Fruit fly (Drosophila melanogaster): Measurements from ENCODE around the gene CG5877.
A peak's percentile ranks its signal among the peaks of the same experiment; 100 is the strongest.

The CG5877 gene

DNA sequence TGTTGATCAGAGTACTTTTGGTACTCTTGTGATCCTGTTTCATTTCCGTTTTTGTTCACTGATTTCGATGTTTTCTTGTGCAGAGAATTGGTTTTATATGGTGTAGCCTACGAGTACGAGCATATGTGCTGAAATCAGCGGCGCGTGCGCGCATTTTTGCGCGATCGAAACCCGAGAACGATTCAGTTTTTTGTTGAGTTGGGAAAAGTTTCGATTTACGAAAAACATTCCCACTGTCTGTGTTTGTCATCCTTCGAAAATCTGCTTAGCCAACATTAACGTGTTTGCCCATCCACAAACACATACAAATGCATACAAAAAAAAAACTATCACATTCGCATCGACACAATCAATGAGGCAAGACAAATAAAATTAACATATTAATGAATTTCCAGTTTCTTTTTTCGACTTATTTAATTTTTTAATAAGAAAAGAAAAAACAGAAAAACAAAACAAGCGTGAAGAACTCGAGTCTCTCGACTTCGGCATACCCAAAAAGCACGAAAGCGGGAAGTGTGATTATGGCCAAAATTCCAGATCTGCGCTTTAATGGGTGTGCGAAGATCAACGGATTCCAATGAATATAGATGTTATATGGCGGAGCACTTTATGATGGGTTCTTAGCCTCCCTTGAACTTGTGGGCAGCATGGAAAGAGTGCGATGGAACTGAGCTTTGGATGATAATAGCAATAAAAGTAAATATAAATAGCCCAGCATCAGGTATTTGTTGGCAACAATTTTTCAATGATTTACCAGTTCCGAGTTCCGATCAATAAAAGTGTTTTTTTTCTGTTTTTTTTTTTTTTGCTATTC, 7.3 kb downstream of the CG5877 start (continued):
- no peak for TF ChIP-seq MESR4 (GFP tag; optimal IDR thresholded peaks at IDR 0.05)
- no peak for TF ChIP-seq CG16863 (GFP tag; optimal IDR thresholded peaks at IDR 0.05)
- no peak for TF ChIP-seq dan (GFP tag; IDR thresholded peaks at IDR 0.05)
- TF ChIP-seq fd3F (GFP tag; optimal IDR thresholded peaks at IDR 0.05), result no peak
- TF ChIP-seq Antp (GFP tag; optimal IDR thresholded peaks at IDR 0.05), result no peak
- TF ChIP-seq ind (GFP tag; optimal IDR thresholded peaks at IDR 0.05), result no peak
- no peak for TF ChIP-seq Nf-YC (tag; optimal IDR thresholded peaks at IDR 0.05)
- no peak for TF ChIP-seq lilli (GFP tag; optimal IDR thresholded peaks at IDR 0.05)
- no peak for TF ChIP-seq slbo (GFP tag; IDR thresholded peaks at IDR 0.05)
- no peak for TF ChIP-seq Deaf1 (tag; optimal IDR thresholded peaks at IDR 0.05)
- no peak for TF ChIP-seq nau (GFP tag; optimal IDR thresholded peaks at IDR 0.05)
- no peak for TF ChIP-seq Spps (tag; optimal IDR thresholded peaks at IDR 0.05)
- no peak for TF ChIP-seq ato (GFP tag; IDR thresholded peaks at IDR 0.05; ENCODE audit: partially characterized antibody)
- TF ChIP-seq CG2120 (GFP tag; optimal IDR thresholded peaks at IDR 0.05), result peak; percentile 1
- no peak for TF ChIP-seq CG15601 (tag; optimal IDR thresholded peaks at IDR 0.05)
- no peak for TF ChIP-seq CG3726 (GFP tag; IDR thresholded peaks at IDR 0.05)
- no peak for TF ChIP-seq scrt (GFP tag; optimal IDR thresholded peaks at IDR 0.05)
- no peak for TF ChIP-seq hb (GFP tag; IDR thresholded peaks at IDR 0.05; ENCODE audit: partially characterized antibody)
- TF ChIP-seq al (GFP tag; IDR thresholded peaks at IDR 0.05), result 0 out of 2 replicates have a peak, but pooled peaks have one; percentile 12
- TF ChIP-seq p53 (GFP tag; optimal IDR thresholded peaks at IDR 0.05), result no peak
- TF ChIP-seq eve (GFP tag; optimal IDR thresholded peaks at IDR 0.05), result no peak
- TF ChIP-seq pan (optimal IDR thresholded peaks at IDR 0.05), result no peak
- TF ChIP-seq pan (GFP tag; optimal IDR thresholded peaks at IDR 0.05 in 1 of 2, IDR thresholded peaks at IDR 0.05 in 1 of 2), result no peak
- TF ChIP-seq Fer1 (GFP tag; optimal IDR thresholded peaks at IDR 0.05), result no peak
- no peak for TF ChIP-seq CG2889 (GFP tag; IDR thresholded peaks at IDR 0.05)
- no peak for TF ChIP-seq ERR (GFP tag; optimal IDR thresholded peaks at IDR 0.05)
- TF ChIP-seq chinmo (GFP tag; IDR thresholded peaks at IDR 0.05; ENCODE audit: partially characterized antibody), result 0 out of 4 replicates have a peak, but pooled peaks have one; percentile 65
- TF ChIP-seq Eip74EF (GFP tag; optimal IDR thresholded peaks at IDR 0.05), result no peak
- TF ChIP-seq CoRest (tag; optimal IDR thresholded peaks at IDR 0.05), result no peak
- no peak for TF ChIP-seq so (GFP tag; IDR thresholded peaks at IDR 0.05)
- no peak for TF ChIP-seq CG8478 (optimal IDR thresholded peaks at IDR 0.05)
- no peak for TF ChIP-seq CG2875 (GFP tag; optimal IDR thresholded peaks at IDR 0.05)
- no peak for TF ChIP-seq CG12236 (GFP tag; optimal IDR thresholded peaks at IDR 0.05)
- no peak for TF ChIP-seq MBD-R2 (GFP tag; IDR thresholded peaks at IDR 0.05)
- TF ChIP-seq Asciz (GFP tag; optimal IDR thresholded peaks at IDR 0.05), result no peak
- TF ChIP-seq nerfin-2 (GFP tag; IDR thresholded peaks at IDR 0.05; ENCODE audit: partially characterized antibody), result no peak
- TF ChIP-seq toy (GFP tag; IDR thresholded peaks at IDR 0.05), result no peak
- no peak for TF ChIP-seq gce (GFP tag; IDR thresholded peaks at IDR 0.05)
- no peak for TF ChIP-seq gsb (GFP tag; IDR thresholded peaks at IDR 0.05)
- TF ChIP-seq crc (GFP tag; optimal IDR thresholded peaks at IDR 0.05), result no peak
- peak; percentile 2 for TF ChIP-seq mam (GFP tag; optimal IDR thresholded peaks at IDR 0.05)
- TF ChIP-seq gem (tag; optimal IDR thresholded peaks at IDR 0.05), result no peak
- no peak for TF ChIP-seq Rx (GFP tag; IDR thresholded peaks at IDR 0.05)
- TF ChIP-seq H2.0 (GFP tag; IDR thresholded peaks at IDR 0.05), result no peak
- TF ChIP-seq E2f1 (GFP tag; IDR thresholded peaks at IDR 0.05), result no peak
- no peak for TF ChIP-seq hth (optimal IDR thresholded peaks at IDR 0.05)
- no peak for TF ChIP-seq nom (GFP tag; optimal IDR thresholded peaks at IDR 0.05)
- TF ChIP-seq pnt (GFP tag; optimal IDR thresholded peaks at IDR 0.05), result no peak
- TF ChIP-seq amos (GFP tag; IDR thresholded peaks at IDR 0.05; ENCODE audit: partially characterized antibody), result no peak
- TF ChIP-seq ranshi (GFP tag; IDR thresholded peaks at IDR 0.05), result no peak
- TF ChIP-seq CG13296 (GFP tag; optimal IDR thresholded peaks at IDR 0.05), result no peak

Data from whole organism, embryonic.